Worm (Caenorhabditis elegans): ENCODE results near the gene K08E5.6.
A peak's percentile ranks its signal among the peaks of the same experiment; 100 is the strongest.

The K08E5.6 gene

ce11 chrIII:10096525-10096972, 44.3 kb upstream of the K08E5.6 start (continued):
- peak; percentile 70 for TF ChIP-seq ekl-4 (GFP tag; IDR thresholded peaks at IDR 0.05)
- TF ChIP-seq gei-17 (GFP tag; optimal IDR thresholded peaks at IDR 0.05) = no peak
- TF ChIP-seq cebp-1 (GFP tag; IDR thresholded peaks at IDR 0.05) = peak; percentile 62
- TF ChIP-seq cebp-1 (tag; optimal IDR thresholded peaks at IDR 0.05) = peak; percentile 86
- TF ChIP-seq dpff-1 (tag; optimal IDR thresholded peaks at IDR 0.05) = no peak
- peak; percentile 56 for TF ChIP-seq tlf-1 (GFP tag; optimal IDR thresholded peaks at IDR 0.05)
- TF ChIP-seq Y53G8AR.9 (GFP tag; conservative IDR thresholded peaks at IDR 0.05) = peak; percentile 60; the same call in 1 of the 2 replicates
- no peak for TF ChIP-seq aptf-3 (GFP tag; IDR thresholded peaks at IDR 0.05)
- peak; percentile 7 for TF ChIP-seq pha-4 (tag; optimal IDR thresholded peaks at IDR 0.05)
- TF ChIP-seq mcd-1 (GFP tag; IDR thresholded peaks at IDR 0.05) = peak; percentile 73
- TF ChIP-seq let-526 (GFP tag; IDR thresholded peaks at IDR 0.05) = peak; percentile 27; the same call in 1 of the 2 replicates
- peak; percentile 53; the same call in 1 of the 2 replicates for TF ChIP-seq K11D2.4 (GFP tag; IDR thresholded peaks at IDR 0.05)
- TF ChIP-seq chd-7 (tag; optimal IDR thresholded peaks at IDR 0.05) = peak; percentile 79
- 0 out of 2 replicates have a peak, but pooled peaks have one; percentile 13 for TF ChIP-seq ztf-28 (GFP tag; IDR thresholded peaks at IDR 0.05)

- TF ChIP-seq madf-8 (GFP tag; conservative IDR thresholded peaks at IDR 0.05) = no peak
- no peak for TF ChIP-seq die-1 (tag; optimal IDR thresholded peaks at IDR 0.05)
- TF ChIP-seq ceh-58 (GFP tag; IDR thresholded peaks at IDR 0.05) = no peak
- no peak for TF ChIP-seq mes-4 (tag; optimal IDR thresholded peaks at IDR 0.05)
- no peak for TF ChIP-seq nfya-2 (GFP tag; IDR thresholded peaks at IDR 0.05)
- TF ChIP-seq C17E4.6 (GFP tag; IDR thresholded peaks at IDR 0.05) = no peak
- no peak for TF ChIP-seq ztf-25 (GFP tag; IDR thresholded peaks at IDR 0.05)
- no peak for TF ChIP-seq rcor-1 (GFP tag; IDR thresholded peaks at IDR 0.05)
- no peak for TF ChIP-seq D2030.7 (GFP tag; IDR thresholded peaks at IDR 0.05)
- no peak for TF ChIP-seq Y67H2A.10 (GFP tag; conservative IDR thresholded peaks at IDR 0.05)
These were observed 42.9 kb upstream of the K08E5.6 start, which contains the start of gene spop-1 for ce11 chrIII:10097981-10098380. Gene spop-1, minus strand, starts transcription at chrIII:10098081.

- TF ChIP-seq lin-26 (GFP tag; IDR thresholded peaks at IDR 0.05) (no peak), efl-1 (GFP tag; optimal IDR thresholded peaks at IDR 0.05) (no peak), xnd-1 (tag; optimal IDR thresholded peaks at IDR 0.05) (no peak), K12H6.12 (tag; optimal IDR thresholded peaks at IDR 0.05) (no peak), tlf-1 (GFP tag; optimal IDR thresholded peaks at IDR 0.05) (no peak), nfyb-1 (GFP tag; IDR thresholded peaks at IDR 0.05) (no peak), cebp-2 (GFP tag; IDR thresholded peaks at IDR 0.05) (no peak), D2030.7 (GFP tag; IDR thresholded peaks at IDR 0.05) (no peak), ets-4 (GFP tag; optimal IDR thresholded peaks at IDR 0.05) (no peak), Y53G8AR.9 (GFP tag; conservative IDR thresholded peaks at IDR 0.05) (no peak), sdz-38 (tag; optimal IDR thresholded peaks at IDR 0.05) (no peak)
These were observed 39.5 kb upstream of the K08E5.6 start, which contains the start of gene kel-10 for ce11 chrIII:10101352-10101751. Gene kel-10, minus strand, starts transcription at chrIII:10101452.

ce11 chrIII:10106390-10106789, 34.4 kb upstream of the K08E5.6 start, which contains the start of gene srt-55:
Gene srt-55, minus strand, starts transcription at chrIII:10106490.
- TF ChIP-seq F10E7.11 (tag; optimal IDR thresholded peaks at IDR 0.05) (no peak), aptf-2 (GFP tag; conservative IDR thresholded peaks at IDR 0.05) (no peak), zfh-2 (GFP tag; conservative IDR thresholded peaks at IDR 0.05) (no peak), repo-1 (tag; optimal IDR thresholded peaks at IDR 0.05) (no peak)
